Fruit fly (Drosophila melanogaster) whole organism, embryonic: ENCODE data around the gene Wbp2.

ENCODE experiments used
- ATbp ChIP-seq: fragments of 200-800 bp; sonication (Bioruptor generic); optimal IDR thresholded peaks from 2 replicates; lab custom pipeline; 2017; ENCODE audit warnings: missing biosample characterization, mild to moderate bottlenecking, missing genetic modification characterization, missing genetic modification reagents
- B-H2 ChIP-seq: fragments of 200-800 bp; sonication (Bioruptor generic); optimal IDR thresholded peaks from 2 replicates; lab custom pipeline; 2018; ENCODE audit warnings: missing biosample characterization, mild to moderate bottlenecking, missing genetic modification characterization
- Bteb2 ChIP-seq: fragments of 200-800 bp; sonication (Bioruptor generic); optimal IDR thresholded peaks from 2 replicates; lab custom pipeline; 2016; ENCODE audit warnings: missing biosample characterization, missing genetic modification characterization
- CG10366 ChIP-seq: fragments of 200-800 bp; sonication (Bioruptor generic); IDR thresholded peaks from 2 replicates; pipeline ENCODE4 v1.3.6; 2022; ENCODE audit warnings: missing biosample characterization, missing genetic modification characterization
- CG11398 ChIP-seq: fragments of 200-800 bp; sonication (Bioruptor generic); optimal IDR thresholded peaks from 2 replicates; lab custom pipeline; 2016; ENCODE audit warnings: missing biosample characterization, missing genetic modification characterization
- CG12104 ChIP-seq: fragments of 200-800 bp; sonication (Bioruptor generic); optimal IDR thresholded peaks from 3 replicates; lab custom pipeline; 2016; ENCODE audit warnings: missing biosample characterization, missing genetic modification characterization
- CG12769 ChIP-seq: fragments of 200-800 bp; sonication (Bioruptor generic); optimal IDR thresholded peaks from 2 replicates; lab custom pipeline; 2019; ENCODE audit warnings: missing biosample characterization, mild to moderate bottlenecking, missing genetic modification characterization, moderate library complexity
- CG12942 ChIP-seq: fragments of 200-800 bp; sonication (Bioruptor generic); optimal IDR thresholded peaks from 3 replicates; lab custom pipeline; 2016; ENCODE audit warnings: missing biosample characterization, missing genetic modification characterization
- CG1647 ChIP-seq: fragments of 200-800 bp; sonication (Bioruptor generic); optimal IDR thresholded peaks from 3 replicates; lab custom pipeline; 2016; ENCODE audit warnings: missing biosample characterization, missing genetic modification characterization
- CG17328 ChIP-seq: fragments of 200-800 bp; sonication (Bioruptor generic); IDR thresholded peaks from 2 replicates; pipeline ENCODE4 v1.3.6; 2022; ENCODE audit warnings: missing biosample characterization, missing genetic modification characterization
- CG2199 ChIP-seq: fragments of 200-800 bp; sonication (Bioruptor generic); IDR thresholded peaks from 3 replicates; pipeline ENCODE4 v1.3.6; 2022; ENCODE audit warnings: missing biosample characterization, missing genetic modification characterization
- CG33213 ChIP-seq: fragments of 200-800 bp; sonication (Bioruptor generic); optimal IDR thresholded peaks from 3 replicates; lab custom pipeline; 2016; ENCODE audit warnings: missing biosample characterization, missing genetic modification characterization
- CG34422 ChIP-seq: fragments of 200-800 bp; sonication (Bioruptor generic); IDR thresholded peaks from 3 replicates; pipeline ENCODE4 v1.3.6; 2022; ENCODE audit warnings: missing biosample characterization, missing genetic modification characterization
- CG5953 ChIP-seq: fragments of 200-800 bp; sonication (Bioruptor generic); IDR thresholded peaks from 2 replicates; pipeline ENCODE4 v1.3.6; 2022; ENCODE audit warnings: missing biosample characterization, missing genetic modification characterization
- CG6683 ChIP-seq: fragments of 200-800 bp; sonication (Bioruptor generic); optimal IDR thresholded peaks from 2 replicates; lab custom pipeline; 2017; ENCODE audit warnings: missing biosample characterization, mild to moderate bottlenecking, missing genetic modification characterization, missing genetic modification reagents
- CG7357 ChIP-seq: fragments of 200-800 bp; sonication (Bioruptor generic); IDR thresholded peaks from 3 replicates; pipeline ENCODE4 v1.3.6; 2022; ENCODE audit warnings: missing biosample characterization, missing genetic modification characterization
- CG7786 ChIP-seq: fragments of 200-800 bp; sonication (Bioruptor generic); optimal IDR thresholded peaks from 2 replicates; lab custom pipeline; 2016; ENCODE audit warnings: missing biosample characterization, missing genetic modification characterization
- CG7839 ChIP-seq: fragments of 200-800 bp; sonication (Bioruptor generic); optimal IDR thresholded peaks from 3 replicates; lab custom pipeline; 2018; ENCODE audit warnings: missing biosample characterization, mild to moderate bottlenecking, missing genetic modification characterization, moderate library complexity
- CG8281 ChIP-seq: fragments of 200-800 bp; sonication (Bioruptor generic); optimal IDR thresholded peaks from 2 replicates; lab custom pipeline; 2018; ENCODE audit warnings: missing biosample characterization, mild to moderate bottlenecking, missing genetic modification characterization, moderate library complexity
- CrebB ChIP-seq: fragments of 200-800 bp; sonication (Bioruptor generic); optimal IDR thresholded peaks from 3 replicates; lab custom pipeline; 2018; ENCODE audit warnings: missing biosample characterization, mild to moderate bottlenecking, missing genetic modification characterization
- Deaf1 ChIP-seq: fragments of 200-800 bp; optimal IDR thresholded peaks from 3 replicates; lab custom pipeline; 2019; ENCODE audit warnings: missing biosample characterization, mild to moderate bottlenecking, missing genetic modification characterization, moderate library complexity
- Fer2 ChIP-seq: fragments of 200-800 bp; sonication (Bioruptor generic); optimal IDR thresholded peaks from 2 replicates; lab custom pipeline; 2018; ENCODE audit warnings: missing biosample characterization, mild to moderate bottlenecking, missing genetic modification characterization, moderate library complexity
- HLH4C ChIP-seq: fragments of 200-800 bp; sonication (Bioruptor generic); IDR thresholded peaks from 3 replicates; pipeline ENCODE4 v1.3.6; 2022; ENCODE audit warnings: missing biosample characterization, missing genetic modification characterization; ENCODE audit not compliant: partially characterized antibody
- Jarid2 ChIP-seq: fragments of 200-800 bp; sonication (Bioruptor generic); optimal IDR thresholded peaks from 3 replicates; lab custom pipeline; 2017; ENCODE audit warnings: mild to moderate bottlenecking, missing biosample characterization, missing genetic modification reagents, missing genetic modification characterization
- Nf-YB ChIP-seq: fragments of 200-800 bp; sonication (Bioruptor generic); optimal IDR thresholded peaks from 3 replicates; lab custom pipeline; 2019; ENCODE audit warnings: missing biosample characterization, mild to moderate bottlenecking, missing genetic modification characterization, moderate library complexity
- Opbp ChIP-seq: fragments of 200-800 bp; sonication (Bioruptor generic); IDR thresholded peaks from 3 replicates; pipeline ENCODE4 v1.3.6; 2022; ENCODE audit warnings: missing biosample characterization, missing genetic modification characterization; ENCODE audit not compliant: partially characterized antibody
- Tbp ChIP-seq: fragments of >200 bp; optimal IDR thresholded peaks from 2 replicates; lab custom pipeline; 2018; ENCODE audit warnings: missing biosample characterization, missing genetic modification characterization
- amos ChIP-seq: fragments of 200-800 bp; sonication (Bioruptor generic); IDR thresholded peaks from 2 replicates; pipeline ENCODE4 v1.3.6; 2022; ENCODE audit warnings: missing biosample characterization, missing genetic modification characterization; ENCODE audit not compliant: partially characterized antibody
- aop ChIP-seq: fragments of 200-800 bp; sonication (Bioruptor generic); IDR thresholded peaks from 2 replicates; pipeline ENCODE4 v1.3.6; 2022; ENCODE audit warnings: missing biosample characterization, missing genetic modification characterization
- cad ChIP-seq: fragments of >200 bp; optimal IDR thresholded peaks from 2 replicates; lab custom pipeline; 2017; ENCODE audit warnings: missing biosample characterization, missing genetic modification characterization
- croc ChIP-seq: fragments of 200-800 bp; sonication (Bioruptor generic); conservative IDR thresholded peaks from 3 replicates; pipeline ENCODE4 v1.3.6; 2022; ENCODE audit warnings: missing biosample characterization, missing genetic modification characterization
- disco-r ChIP-seq: fragments of 200-800 bp; sonication (Bioruptor generic); optimal IDR thresholded peaks from 2 replicates; lab custom pipeline; 2016; ENCODE audit warnings: missing biosample characterization, missing genetic modification characterization
- hbn ChIP-seq: fragments of 200-800 bp; sonication (Bioruptor generic); IDR thresholded peaks from 2 replicates; pipeline ENCODE4 v1.3.6; 2022; ENCODE audit warnings: missing biosample characterization, missing genetic modification characterization; ENCODE audit not compliant: partially characterized antibody
- ken ChIP-seq: fragments of 200-800 bp; sonication (Bioruptor generic); IDR thresholded peaks from 3 replicates; pipeline ENCODE4 v1.3.6; 2022; ENCODE audit warnings: missing biosample characterization, missing genetic modification characterization
- lbe ChIP-seq: fragments of 200-800 bp; sonication (Bioruptor generic); optimal IDR thresholded peaks from 2 replicates; lab custom pipeline; 2016; ENCODE audit warnings: missing biosample characterization, mild to moderate bottlenecking, missing genetic modification characterization
- nerfin-2 ChIP-seq: fragments of 200-800 bp; sonication (Bioruptor generic); IDR thresholded peaks from 2 replicates; pipeline ENCODE4 v1.3.6; 2022; ENCODE audit warnings: missing biosample characterization, missing genetic modification characterization; ENCODE audit not compliant: partially characterized antibody
- pho ChIP-seq: fragments of 200-800 bp; sonication (Bioruptor generic); optimal IDR thresholded peaks from 2 replicates; lab custom pipeline; 2016; ENCODE audit warnings: missing biosample characterization, missing genetic modification characterization
- pnt ChIP-seq: fragments of 200-800 bp; sonication (Bioruptor generic); optimal IDR thresholded peaks from 3 replicates; lab custom pipeline; 2016; ENCODE audit warnings: missing biosample characterization, missing genetic modification characterization
- row ChIP-seq: fragments of 200-800 bp; sonication (Bioruptor generic); IDR thresholded peaks from 3 replicates; pipeline ENCODE4 v1.3.6; 2022; ENCODE audit warnings: missing biosample characterization, missing genetic modification characterization
- sim ChIP-seq: fragments of 200-800 bp; sonication (Bioruptor generic); IDR thresholded peaks from 2 replicates; pipeline ENCODE4 v1.3.6; 2022; ENCODE audit warnings: missing biosample characterization, missing genetic modification characterization
- slou ChIP-seq: fragments of 200-800 bp; sonication (Bioruptor generic); optimal IDR thresholded peaks from 3 replicates; lab custom pipeline; 2016; ENCODE audit warnings: missing biosample characterization, missing genetic modification characterization
- sob ChIP-seq: fragments of 200-800 bp; sonication (Bioruptor generic); IDR thresholded peaks from 2 replicates; pipeline ENCODE4 v1.3.6; 2022; ENCODE audit warnings: missing biosample characterization, missing genetic modification characterization
- tna ChIP-seq: fragments of 200-800 bp; sonication (Bioruptor generic); IDR thresholded peaks from 2 replicates; pipeline ENCODE4 v1.3.6; 2022; ENCODE audit warnings: missing biosample characterization, missing genetic modification characterization; ENCODE audit not compliant: partially characterized antibody
- trh ChIP-seq: fragments of 200-800 bp; sonication (Bioruptor generic); optimal IDR thresholded peaks from 2 replicates; lab custom pipeline; 2016; ENCODE audit warnings: missing biosample characterization, missing genetic modification characterization
- twi ChIP-seq: fragments of 200-800 bp; optimal IDR thresholded peaks from 2 replicates; lab custom pipeline; 2019; ENCODE audit warnings: missing biosample characterization, mild to moderate bottlenecking, missing genetic modification characterization, moderate library complexity
- vfl ChIP-seq: fragments of 200-800 bp; sonication (Bioruptor generic); optimal IDR thresholded peaks from 2 replicates; lab custom pipeline; 2016; ENCODE audit warnings: missing biosample characterization, missing genetic modification characterization
- wek ChIP-seq: fragments of 200-800 bp; sonication (Bioruptor generic); optimal IDR thresholded peaks from 3 replicates; lab custom pipeline; 2018; ENCODE audit warnings: missing biosample characterization, mild to moderate bottlenecking, missing genetic modification characterization, moderate library complexity
- zfh1 ChIP-seq: fragments of 200-800 bp; sonication (Bioruptor generic); IDR thresholded peaks from 3 replicates; pipeline ENCODE4 v1.3.6; 2022; ENCODE audit warnings: missing biosample characterization, missing genetic modification characterization

The Wbp2 gene

dm6 chr3L:12805660-12806289, 44.2 kb upstream of the Wbp2 start, which contains the start of gene Sap130 (continued):
- TF ChIP-seq CG34422 (GFP tag; lab: Robert Waterston, UW): 0 out of 3 replicates have a peak, but pooled peaks have one; percentile 64
- no peak for TF ChIP-seq Nf-YB (GFP tag; lab: Kevin White, UChicago)
- no peak for TF ChIP-seq vfl (GFP tag; lab: Kevin White, UChicago)
- TF ChIP-seq Jarid2 (GFP tag; lab: Kevin White, UChicago): no peak
- TF ChIP-seq CG7357 (GFP tag; lab: Robert Waterston, UW): no peak
- 0 out of 2 replicates have a peak, but pooled peaks have one; percentile 20 for TF ChIP-seq tna (GFP tag; lab: Robert Waterston, UW)
- TF ChIP-seq, all 482 proteins: peak for 18

DNA sequence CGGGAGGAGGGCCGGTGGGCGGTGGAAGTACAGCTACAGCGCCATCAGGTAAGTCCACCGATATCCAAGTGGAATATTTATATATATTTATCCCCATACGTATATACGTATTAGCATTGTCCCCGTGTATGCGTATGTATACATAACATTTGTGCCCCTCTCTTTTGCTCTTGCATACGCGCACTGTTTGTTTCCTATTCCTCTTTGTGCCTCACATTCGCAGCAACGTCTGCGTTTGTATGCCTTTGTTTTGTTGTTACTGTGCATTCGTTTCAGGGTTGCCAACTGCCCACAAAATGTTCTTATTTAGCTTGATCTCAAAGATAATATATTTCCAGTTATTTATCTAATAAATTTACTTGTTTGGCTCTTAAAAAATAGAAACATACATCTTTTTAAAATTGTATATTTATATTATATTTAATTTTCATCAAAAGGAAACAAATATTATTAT, 43.6 kb upstream of the Wbp2 start:
- TF ChIP-seq disco-r (GFP tag; lab: Kevin White, UChicago): no peak
- no peak for TF ChIP-seq CrebB (tag; lab: Kevin White, UChicago)
- no peak for TF ChIP-seq trh
- no peak for TF ChIP-seq Tbp (GFP tag; lab: Kevin White, UChicago)
- no peak for TF ChIP-seq CG7786
- TF ChIP-seq wek (GFP tag; lab: Kevin White, UChicago): no peak
- no peak for TF ChIP-seq pho
- TF ChIP-seq CG2199 (GFP tag; lab: Robert Waterston, UW): no peak
- TF ChIP-seq amos (GFP tag; lab: Robert Waterston, UW): no peak
- peak; percentile 38; the same call in 1 of the 3 replicates for TF ChIP-seq zfh1
- no peak for TF ChIP-seq CG12104 (GFP tag; lab: Kevin White, UChicago)
- no peak for TF ChIP-seq CG12769 (tag; lab: Kevin White, UChicago)
- TF ChIP-seq CG11398 (GFP tag; lab: Kevin White, UChicago): no peak
- TF ChIP-seq Opbp (GFP tag; lab: Robert Waterston, UW): no peak
- 0 out of 2 replicates have a peak, but pooled peaks have one; percentile 52 for TF ChIP-seq CG17328
- peak; percentile 17 for TF ChIP-seq CG6683 (GFP tag; lab: Kevin White, UChicago)
- no peak for TF ChIP-seq B-H2 (GFP tag; lab: Kevin White, UChicago)
- TF ChIP-seq slou (GFP tag; lab: Kevin White, UChicago): no peak
- no peak for TF ChIP-seq ken
- TF ChIP-seq lbe: peak; percentile 55
- TF ChIP-seq hbn (GFP tag; lab: Robert Waterston, UW): no peak
- peak; percentile 36 for TF ChIP-seq CG33213
- no peak for TF ChIP-seq CG8281 (tag; lab: Kevin White, UChicago)
- TF ChIP-seq Fer2: no peak
- no peak for TF ChIP-seq cad
- TF ChIP-seq row (GFP tag; lab: Robert Waterston, UW): peak; percentile 72
- TF ChIP-seq ATbp (GFP tag; lab: Kevin White, UChicago): peak; percentile 66
- TF ChIP-seq CG10366 (GFP tag; lab: Robert Waterston, UW): peak; percentile 45
- TF ChIP-seq CG12942 (GFP tag; lab: Kevin White, UChicago): no peak
- no peak for TF ChIP-seq pnt (GFP tag; lab: Kevin White, UChicago)
- TF ChIP-seq sim: no peak
- TF ChIP-seq CG1647 (GFP tag; lab: Kevin White, UChicago): no peak
- TF ChIP-seq HLH4C (GFP tag; lab: Robert Waterston, UW): no peak
- TF ChIP-seq sob (GFP tag; lab: Robert Waterston, UW): no peak
- TF ChIP-seq Bteb2: no peak
- no peak for TF ChIP-seq CG5953 (GFP tag; lab: Robert Waterston, UW)
- peak; percentile 15 for TF ChIP-seq Deaf1 (tag; lab: Kevin White, UChicago)
- no peak for TF ChIP-seq nerfin-2 (GFP tag; lab: Robert Waterston, UW)
- no peak for TF ChIP-seq aop
- peak; percentile 63 for TF ChIP-seq CG7839
- no peak for TF ChIP-seq croc (GFP tag; lab: Robert Waterston, UW)
- TF ChIP-seq twi: no peak
